Fruit fly (Drosophila melanogaster): ENCODE results near the gene SCOT.
A peak's percentile ranks its signal among the peaks of the same experiment; 100 is the strongest.

The SCOT gene

DNA sequence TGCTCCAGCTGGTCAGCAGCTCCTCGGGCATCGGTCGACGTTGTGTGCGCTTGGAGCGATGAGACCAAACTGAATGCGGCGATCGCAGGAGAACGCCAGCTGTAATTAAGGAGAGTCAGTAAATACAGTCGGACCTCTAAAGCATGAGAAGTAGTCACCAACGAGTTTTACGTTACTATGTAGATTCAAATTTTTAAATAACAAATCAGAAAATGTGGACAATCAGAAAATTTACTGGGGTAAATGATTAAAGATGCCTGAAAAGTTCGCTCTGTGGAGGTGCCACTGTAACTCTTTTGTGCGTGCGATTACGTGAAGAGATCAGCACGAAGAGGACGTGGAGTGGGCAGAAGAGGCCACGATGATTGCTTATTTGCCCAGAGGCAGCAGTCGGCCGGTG is at the start of gene SCOT:
Gene SCOT, plus strand, starts transcription at position 180 of the 400 bp plus-strand sequence.
- TF ChIP-seq noc (tag; optimal IDR thresholded peaks at IDR 0.05), result no peak

DNA sequence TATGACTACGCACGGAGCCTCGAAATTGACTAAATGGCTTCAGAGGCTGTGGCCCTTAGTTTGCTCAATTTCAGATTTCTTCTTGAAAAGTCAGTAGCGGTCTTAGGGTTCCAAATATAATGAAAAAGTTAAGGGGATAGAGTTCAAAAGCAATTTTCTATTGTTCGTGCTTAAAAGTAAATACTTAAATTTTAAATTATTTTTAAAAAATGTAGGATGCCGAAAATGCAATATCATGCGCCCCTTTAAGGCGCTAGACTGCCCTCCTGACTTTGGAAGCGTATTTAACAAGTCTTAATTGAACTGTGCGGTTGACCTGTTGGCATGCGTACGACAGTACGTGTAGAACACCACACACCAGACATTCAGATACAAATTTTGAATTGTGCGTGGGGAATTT is 48.3 kb upstream of the SCOT start:
- TF ChIP-seq noc (tag; optimal IDR thresholded peaks at IDR 0.05), result no peak

DNA sequence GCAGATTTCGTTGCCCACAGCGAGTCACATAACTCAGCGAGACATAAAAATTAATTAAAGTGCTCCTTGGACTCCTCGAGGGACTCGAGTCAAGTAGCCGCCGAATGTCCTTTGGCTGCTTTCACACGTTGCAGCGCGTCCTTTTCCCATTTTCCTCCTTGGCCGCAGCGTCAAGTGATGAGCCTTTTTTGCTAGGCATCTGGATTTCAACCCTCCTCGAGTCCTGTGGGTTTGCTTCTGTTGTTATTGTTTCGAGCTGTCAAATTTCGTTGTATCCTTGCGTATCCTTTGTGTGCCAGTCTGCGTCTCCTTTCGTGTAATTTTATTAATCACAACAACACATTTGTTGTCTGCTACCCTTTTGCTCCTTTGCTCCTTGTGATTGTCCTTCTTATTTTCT is 46.3 kb upstream of the SCOT start:
- no peak for TF ChIP-seq noc (tag; optimal IDR thresholded peaks at IDR 0.05)

DNA sequence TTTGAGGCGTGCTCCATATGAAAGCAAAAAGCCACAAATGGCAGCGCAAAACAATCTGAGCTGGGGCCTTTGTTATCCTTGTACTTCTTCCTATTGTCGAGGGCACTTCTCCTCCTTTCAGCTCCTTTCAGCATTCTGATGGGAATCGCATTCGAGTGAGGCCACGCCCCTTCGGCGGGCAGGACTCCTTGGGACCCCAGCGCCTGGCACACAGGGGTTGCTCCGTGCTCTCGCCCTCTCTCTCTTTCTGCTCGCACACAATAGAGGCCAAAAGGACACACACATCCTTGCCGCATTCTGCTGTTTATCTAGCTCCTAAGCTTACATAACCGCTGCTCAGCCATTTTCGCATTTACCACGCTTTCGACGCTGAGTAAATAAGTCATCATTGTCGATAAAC is 42.9 kb upstream of the SCOT start:
- no peak for TF ChIP-seq noc (tag; optimal IDR thresholded peaks at IDR 0.05)

DNA sequence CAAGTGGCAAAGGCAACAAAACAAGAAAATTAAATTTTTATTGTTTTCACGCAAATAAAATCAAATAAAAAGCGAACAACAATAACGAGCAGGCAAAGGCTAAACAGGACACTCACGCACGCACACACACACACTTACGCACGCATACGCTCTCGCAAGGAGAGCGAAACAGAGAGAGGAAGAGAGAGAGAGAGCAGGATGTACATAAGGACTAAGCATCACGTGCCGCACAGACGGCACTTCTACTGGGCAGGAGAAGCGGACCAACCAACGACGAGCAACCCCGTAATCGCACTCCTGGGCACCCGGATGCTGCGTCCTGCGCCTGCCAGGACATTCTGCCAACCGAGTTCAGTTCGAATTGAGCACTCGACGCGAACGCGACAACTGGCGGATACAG is 42.0 kb upstream of the SCOT start, which contains the start of gene Dbx:
Gene Dbx, plus strand, starts transcription at position 365 of the 400 bp plus-strand sequence.
- TF ChIP-seq noc (tag; optimal IDR thresholded peaks at IDR 0.05), result no peak

DNA sequence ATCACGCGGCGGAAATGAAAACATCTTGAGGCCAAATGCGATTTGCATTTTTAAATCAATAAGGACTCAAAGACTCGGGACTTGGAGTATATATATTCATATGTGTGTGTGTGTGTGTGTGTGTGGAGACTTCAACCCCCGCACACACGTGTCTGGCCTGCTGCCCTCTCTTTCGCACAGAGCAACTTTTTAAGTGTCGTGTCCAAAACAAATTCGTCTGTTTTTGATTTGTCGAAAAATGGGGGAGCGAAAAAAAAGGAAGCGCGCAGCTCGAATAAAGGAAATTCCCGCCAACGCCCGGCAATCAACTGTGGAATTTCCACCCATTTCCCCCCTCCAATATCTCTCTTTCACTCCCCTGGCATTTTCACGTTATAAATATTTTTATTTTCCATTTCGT is 34.0 kb upstream of the SCOT start:
- TF ChIP-seq noc (tag; optimal IDR thresholded peaks at IDR 0.05), result no peak

DNA sequence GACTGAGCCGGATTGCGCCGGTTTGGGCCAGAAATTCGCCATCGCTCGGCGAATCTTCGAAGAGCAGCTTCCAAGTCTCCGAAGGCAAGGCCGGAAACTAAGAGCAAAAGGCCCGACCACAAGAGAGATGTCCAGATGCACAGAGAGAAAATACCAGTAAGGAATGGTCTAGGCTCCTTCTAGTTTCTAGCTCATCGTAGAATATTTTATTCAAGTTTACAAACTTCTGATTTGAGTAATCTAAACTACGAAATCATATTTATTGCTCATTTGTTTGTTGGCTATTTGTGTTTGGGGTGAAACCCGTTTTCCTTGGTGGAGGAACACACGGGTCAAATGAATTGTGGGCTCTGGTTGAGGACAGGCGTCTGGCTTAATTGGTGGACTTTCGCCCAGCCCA is 25.5 kb upstream of the SCOT start:
- TF ChIP-seq noc (tag; optimal IDR thresholded peaks at IDR 0.05), result no peak

DNA sequence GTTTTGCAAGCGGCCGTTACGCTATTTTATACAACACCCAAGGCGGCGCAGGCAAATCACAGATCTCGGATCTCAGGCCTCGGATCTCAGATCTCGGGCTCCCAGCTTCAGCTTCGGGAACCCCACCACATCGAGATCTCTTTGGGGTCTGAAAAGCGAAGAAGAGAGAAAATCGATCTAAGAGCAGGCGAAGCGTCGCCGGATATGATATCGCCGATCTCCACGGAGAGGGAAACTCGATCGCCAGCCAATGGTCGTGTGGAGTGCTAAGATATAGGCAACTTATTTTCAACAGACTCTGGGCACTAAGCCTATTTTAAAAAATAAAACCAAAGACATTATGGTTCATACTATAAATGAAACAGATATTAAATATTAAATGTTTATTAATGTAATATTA is 24.2 kb upstream of the SCOT start, which contains the start of the genes CG46523 and CG5687:
Gene CG46523, minus strand, starts transcription at position 337 of the 400 bp plus-strand sequence.
Gene CG5687, minus strand, starts transcription at position 337 of the 400 bp plus-strand sequence.
- no peak for TF ChIP-seq noc (tag; optimal IDR thresholded peaks at IDR 0.05)

DNA sequence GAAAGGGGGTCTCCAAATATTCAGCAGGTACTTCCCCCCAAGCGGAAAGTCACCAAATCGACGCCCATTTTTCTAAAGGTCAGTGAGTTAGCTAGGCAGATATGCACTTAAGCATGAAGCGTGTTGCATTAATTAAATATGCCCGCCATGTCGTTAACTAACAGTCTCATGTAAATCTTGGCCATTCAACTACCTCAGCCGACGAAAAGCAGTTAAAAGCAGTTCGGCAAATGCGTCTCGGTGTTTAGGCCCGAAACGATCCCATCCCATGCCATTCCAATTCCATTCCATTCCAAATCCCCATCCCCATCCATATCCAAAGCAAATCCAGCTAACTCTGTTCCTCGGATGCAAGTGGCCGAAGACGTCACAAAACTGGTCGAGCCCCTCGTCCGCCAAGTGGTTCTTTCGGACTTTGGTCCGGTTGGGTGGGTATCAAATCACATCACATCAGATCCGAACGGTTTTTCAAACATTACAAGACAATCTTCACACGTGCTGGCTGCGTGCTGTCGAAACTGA is 22.9 kb upstream of the SCOT start:
- TF ChIP-seq noc (tag; optimal IDR thresholded peaks at IDR 0.05), result no peak

DNA sequence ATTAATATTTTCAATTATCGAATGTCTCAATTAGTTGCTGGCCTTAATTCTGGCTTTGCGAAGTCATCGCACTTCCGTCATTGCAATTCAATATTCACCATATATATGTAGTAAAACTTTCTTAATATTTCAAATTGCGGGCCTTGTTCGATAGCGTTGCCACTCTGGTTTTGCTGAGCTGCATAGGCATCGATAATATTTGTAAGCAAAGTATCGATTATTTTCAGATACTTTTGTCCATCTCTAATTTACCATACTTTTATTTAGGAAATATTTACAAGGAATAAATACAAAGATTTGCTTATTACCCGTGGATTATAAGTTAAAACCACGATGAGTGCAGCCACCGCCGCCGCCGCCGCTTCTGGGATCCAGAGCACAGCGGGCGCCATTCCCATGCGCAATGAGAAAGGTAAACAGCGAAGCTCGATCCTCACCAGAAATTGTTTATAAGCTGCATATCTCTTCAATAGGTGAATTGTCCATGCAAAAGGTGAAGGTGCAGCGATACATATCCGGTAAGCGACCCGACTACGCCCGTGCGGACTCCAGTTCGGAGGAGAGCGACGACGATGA is 22.0 kb upstream of the SCOT start, which contains the start of gene Mfap1:
Gene Mfap1, plus strand, starts transcription at position 226 of the 576 bp plus-strand sequence.
- no peak for TF ChIP-seq noc (tag; optimal IDR thresholded peaks at IDR 0.05)

DNA sequence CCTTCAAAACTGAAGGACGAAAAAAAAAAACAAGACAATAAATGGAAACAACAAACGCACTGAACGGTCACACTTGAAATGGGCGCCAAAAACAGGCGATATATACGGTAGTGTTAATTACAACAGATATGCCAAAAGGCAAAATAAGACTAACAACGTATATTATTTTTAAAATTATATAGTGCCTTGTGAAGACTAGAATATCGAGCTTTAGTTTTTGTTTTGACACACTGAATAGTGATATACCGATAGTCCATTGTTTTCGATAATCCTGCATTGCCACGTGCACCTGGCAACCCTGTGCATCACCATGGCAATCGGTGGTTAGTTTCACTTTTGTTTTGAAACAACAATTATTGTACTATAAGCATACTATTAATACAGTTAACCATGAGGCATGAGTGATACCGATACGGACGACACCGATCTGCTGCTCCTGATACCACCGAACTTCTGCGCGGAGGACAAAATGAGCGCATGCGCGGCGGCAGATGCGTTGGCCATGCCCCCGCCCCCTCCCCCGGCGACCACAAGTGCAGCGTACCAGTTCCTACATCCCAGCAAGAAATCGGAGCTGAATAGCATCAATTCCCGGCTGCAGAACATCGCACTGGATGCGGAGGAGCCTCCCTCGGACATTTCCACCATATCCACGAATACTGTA is 15.3 kb upstream of the SCOT start, which contains the start of the genes mu2 and Cnb:
Gene mu2, minus strand, starts transcription at position 13 of the 664 bp plus-strand sequence.
Gene Cnb, plus strand, starts transcription at position 103 of the 664 bp plus-strand sequence.
- no peak for TF ChIP-seq noc (tag; optimal IDR thresholded peaks at IDR 0.05)

DNA sequence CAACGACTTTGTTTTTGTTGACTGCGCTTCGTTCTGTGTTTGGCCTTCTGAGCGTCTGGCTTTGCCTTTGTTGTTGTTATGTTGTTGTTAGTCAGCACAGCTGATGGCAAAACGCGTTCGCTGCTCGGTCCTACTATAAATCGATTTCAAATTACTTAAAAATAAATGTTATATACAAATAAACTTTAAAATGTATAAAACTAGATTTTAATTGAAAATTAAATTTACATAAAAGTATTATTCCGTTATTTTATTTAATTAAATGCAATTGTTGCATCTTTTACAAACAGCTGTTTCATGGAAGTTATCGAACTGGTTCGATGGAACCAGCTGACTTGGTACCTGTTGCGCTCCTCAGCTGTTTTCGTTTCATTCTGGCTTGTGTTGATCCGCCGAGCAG is 1.2 kb downstream of the SCOT start, which contains the start of gene mv:
Gene mv, minus strand, starts transcription at position 80 of the 400 bp plus-strand sequence.
- no peak for TF ChIP-seq noc (tag; optimal IDR thresholded peaks at IDR 0.05)

DNA sequence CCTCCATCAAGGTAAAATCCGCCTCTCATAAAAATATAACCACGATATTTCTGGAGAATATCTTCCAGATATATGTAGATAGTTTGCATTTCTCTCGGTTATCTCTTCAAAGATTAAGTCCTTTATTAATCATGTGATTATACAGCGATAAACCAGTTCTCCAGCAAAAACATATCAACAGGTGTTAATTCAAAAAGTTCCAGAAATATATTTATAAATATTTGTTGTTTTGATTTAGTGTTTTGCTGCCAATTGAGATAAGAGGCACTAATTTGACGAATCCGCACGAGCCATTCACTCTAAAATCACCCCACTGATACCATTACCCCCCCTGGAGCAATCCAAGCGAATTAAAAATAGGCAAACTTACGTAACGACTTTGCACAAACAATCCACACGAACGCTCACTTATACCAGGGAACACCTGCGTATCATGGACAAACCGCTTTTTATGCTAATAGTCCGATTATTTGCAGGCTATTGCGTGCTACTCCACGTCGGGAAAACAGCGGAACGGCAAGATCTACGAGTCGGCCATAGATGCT is 1.7 kb downstream of the SCOT start:
- peak; percentile 40 for TF ChIP-seq noc (tag; optimal IDR thresholded peaks at IDR 0.05)

DNA sequence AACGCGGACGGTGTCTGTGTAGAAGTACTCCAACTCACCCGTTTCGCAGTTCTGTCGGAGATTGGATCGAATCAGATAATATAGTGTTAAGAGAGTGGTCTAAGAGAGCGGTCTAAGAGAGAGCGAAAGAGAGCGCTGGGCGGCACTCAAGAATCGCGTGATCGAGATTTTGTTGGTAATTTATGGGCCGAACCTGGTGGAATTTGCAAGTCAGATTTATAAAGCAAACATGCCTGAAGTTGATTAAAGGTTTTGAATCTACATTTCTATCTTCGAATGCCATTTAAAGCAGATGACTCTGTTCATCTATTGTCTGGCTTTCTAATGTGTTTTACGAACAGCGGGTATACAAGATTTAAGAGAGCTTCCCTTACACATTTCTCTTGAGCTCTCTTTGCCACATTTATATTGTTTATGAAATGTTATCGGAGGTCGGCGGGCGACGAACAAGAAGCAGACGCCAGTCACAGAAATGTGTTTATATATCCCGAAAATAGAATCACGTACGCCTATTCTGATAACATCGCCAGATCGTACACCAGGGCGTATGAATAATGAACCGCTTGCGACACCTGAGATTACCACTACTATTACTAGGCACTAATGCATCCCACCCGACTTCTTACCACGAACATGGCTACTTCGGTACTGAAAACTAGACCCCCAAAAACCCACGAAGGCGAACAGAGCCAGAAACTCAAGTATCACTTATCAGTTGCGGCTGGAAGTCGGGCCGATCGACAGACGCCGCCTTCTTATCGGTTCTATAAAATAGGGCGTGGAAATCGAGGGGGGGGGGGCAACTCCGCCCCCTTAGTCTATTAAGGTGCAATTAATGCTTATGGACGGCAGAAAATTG is 4.7 kb downstream of the SCOT start:
- TF ChIP-seq noc (tag; optimal IDR thresholded peaks at IDR 0.05), result peak; percentile 77

DNA sequence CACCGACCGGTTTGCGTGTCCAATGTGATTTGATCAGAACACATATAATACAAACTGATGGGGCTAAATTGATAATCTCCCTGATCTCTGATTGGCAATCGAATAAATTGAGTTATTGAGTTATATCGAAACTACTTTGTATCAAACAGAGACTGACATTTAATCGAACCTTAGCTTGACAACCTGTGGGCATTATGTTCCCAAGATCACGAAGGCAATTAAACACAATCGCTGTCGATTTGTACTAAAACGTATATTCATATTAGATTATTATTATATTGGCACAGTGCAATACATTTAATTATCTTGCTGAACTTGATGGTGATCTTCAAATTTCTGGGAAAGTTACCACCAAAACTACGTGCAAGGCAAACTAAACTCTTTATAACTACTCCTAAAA is 5.5 kb downstream of the SCOT start:
- TF ChIP-seq noc (tag; optimal IDR thresholded peaks at IDR 0.05), result no peak
